In the genomic region with DNA sequence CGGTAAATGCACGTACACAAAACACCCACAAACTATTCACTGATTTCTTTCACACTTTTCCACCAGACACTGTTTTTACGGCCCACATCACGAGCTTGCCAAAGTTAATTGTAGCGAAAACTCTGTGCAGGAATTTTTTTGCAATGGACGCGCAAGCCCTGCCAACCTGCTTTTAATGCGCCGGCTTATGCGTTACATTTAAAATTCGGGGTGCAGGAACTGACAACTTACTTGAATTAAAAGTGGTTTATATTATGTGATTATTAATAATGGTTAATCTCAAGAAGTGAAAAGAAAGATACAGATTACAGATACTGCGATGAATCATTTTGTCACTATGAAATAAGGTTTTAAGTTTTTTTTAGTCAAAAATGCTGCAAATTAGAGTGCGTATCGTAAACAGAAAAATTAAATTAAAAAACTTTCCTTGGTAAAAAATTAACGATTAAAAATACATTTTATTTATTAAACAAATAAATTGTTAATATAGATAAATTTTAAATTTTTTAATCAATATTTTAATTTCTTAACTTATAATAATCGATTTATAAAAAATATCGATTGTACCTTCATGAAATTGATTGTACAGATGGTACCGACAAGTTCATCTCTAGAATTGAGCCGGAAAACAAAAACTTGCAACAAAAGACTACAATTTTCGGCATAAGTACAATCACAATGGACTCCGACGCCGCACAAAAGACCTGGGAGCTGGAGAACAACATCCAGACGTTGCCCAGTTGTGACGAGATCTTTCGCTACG, we compare ENCODE assay signal across 1 fruit fly cellular context.
TF ChIP-seq lines count a peak whose summit lies in the region.

CG42232 (minus strand) TSS at position 163 of the 763 bp plus-strand sequence.
CSN5 (plus strand) TSS at position 599 of the 763 bp plus-strand sequence.

TF ChIP-seq in whole organism, embryonic, 481 proteins besides CTCF, POLR2A, EP300 and RAD21 (continued from another document and continues in another):
- TF ChIP-seq Sry-δ (GFP tag; optimal IDR thresholded peaks at IDR 0.05; lab: Kevin White, UChicago) (peak; percentile 66), trem (tag; optimal IDR thresholded peaks at IDR 0.05; lab: Kevin White, UChicago) (peak; percentile 99), CG17328 (GFP tag; IDR thresholded peaks at IDR 0.05; lab: Robert Waterston, UW) (peak; percentile 44; the same call in 1 of the 2 replicates), cg (GFP tag; optimal IDR thresholded peaks at IDR 0.05; lab: Kevin White, UChicago) (no peak), zfh2 (GFP tag; optimal IDR thresholded peaks at IDR 0.05; lab: Kevin White, UChicago) (peak; percentile 44), lmd (GFP tag; IDR thresholded peaks at IDR 0.05; lab: Robert Waterston, UW) (peak; percentile 25; the same call in 1 of the 2 replicates), ci (GFP tag; IDR thresholded peaks at IDR 0.05; lab: Robert Waterston, UW) (peak; percentile 50; the same call in 2 of the 3 replicates), nerfin-2 (GFP tag; IDR thresholded peaks at IDR 0.05; lab: Robert Waterston, UW; ENCODE audit: partially characterized antibody) (no peak), Atf6 (GFP tag; IDR thresholded peaks at IDR 0.05; lab: Robert Waterston, UW) (peak; percentile 38; the same call in 1 of the 2 replicates), CG4360 (GFP tag; IDR thresholded peaks at IDR 0.05; lab: Robert Waterston, UW) (no peak), CG9797 (GFP tag; optimal IDR thresholded peaks at IDR 0.05; lab: Kevin White, UChicago) (peak; percentile 14), ash1 (GFP tag; optimal IDR thresholded peaks at IDR 0.05; lab: Kevin White, UChicago) (no peak), CG10366 (GFP tag; IDR thresholded peaks at IDR 0.05; lab: Robert Waterston, UW) (no peak; the same call in 1 of the 2 replicates), CG11723 (GFP tag; optimal IDR thresholded peaks at IDR 0.05; lab: Kevin White, UChicago) (no peak), grau (tag; optimal IDR thresholded peaks at IDR 0.05; lab: Kevin White, UChicago) (no peak), Xbp1 (GFP tag; optimal IDR thresholded peaks at IDR 0.05; lab: Kevin White, UChicago) (peak; percentile 78), sisA (GFP tag; IDR thresholded peaks at IDR 0.05; lab: Robert Waterston, UW) (peak; percentile 51; the same call in 1 of the 2 replicates), zf30C (GFP tag; optimal IDR thresholded peaks at IDR 0.05; lab: Kevin White, UChicago) (no peak), CG5180 (GFP tag; optimal IDR thresholded peaks at IDR 0.05; lab: Kevin White, UChicago) (no peak), kay (GFP tag; optimal IDR thresholded peaks at IDR 0.05; lab: Kevin White, UChicago) (peak; percentile 10), ham (GFP tag; IDR thresholded peaks at IDR 0.05; lab: Robert Waterston, UW) (no peak), CG8290 (GFP tag; optimal IDR thresholded peaks at IDR 0.05; lab: Kevin White, UChicago) (no peak), CG8290 (tag; optimal IDR thresholded peaks at IDR 0.05; lab: Kevin White, UChicago) (no peak), CG12299 (tag; optimal IDR thresholded peaks at IDR 0.05; lab: Kevin White, UChicago) (peak; percentile 9), CG12071 (GFP tag; optimal IDR thresholded peaks at IDR 0.05; lab: Kevin White, UChicago) (no peak), jumu (GFP tag; optimal IDR thresholded peaks at IDR 0.05; lab: Kevin White, UChicago) (peak; percentile 54), CG15601 (tag; optimal IDR thresholded peaks at IDR 0.05; lab: Kevin White, UChicago) (no peak), CG13624 (GFP tag; optimal IDR thresholded peaks at IDR 0.05; lab: Kevin White, UChicago) (no peak), CG1024 (GFP tag; IDR thresholded peaks at IDR 0.05; lab: Robert Waterston, UW) (peak; percentile 32; the same call in 1 of the 2 replicates), ase (GFP tag; IDR thresholded peaks at IDR 0.05; lab: Robert Waterston, UW) (no peak), Hr3 (GFP tag; optimal IDR thresholded peaks at IDR 0.05; lab: Kevin White, UChicago) (peak; percentile 72), ato (GFP tag; IDR thresholded peaks at IDR 0.05; lab: Robert Waterston, UW; ENCODE audit: partially characterized antibody) (no peak), cato (GFP tag; optimal IDR thresholded peaks at IDR 0.05; lab: Kevin White, UChicago; ENCODE audit: borderline replicate concordance) (peak; percentile 4), CG11456 (GFP tag; IDR thresholded peaks at IDR 0.05; lab: Robert Waterston, UW) (peak; percentile 69; the same call in 2 of the 3 replicates), tna (GFP tag; IDR thresholded peaks at IDR 0.05; lab: Robert Waterston, UW; ENCODE audit: partially characterized antibody) (no peak), CG17186 (GFP tag; optimal IDR thresholded peaks at IDR 0.05; lab: Kevin White, UChicago) (peak; percentile 58), CG3407 (GFP tag; optimal IDR thresholded peaks at IDR 0.05; lab: Kevin White, UChicago) (no peak), CG18599 (GFP tag; optimal IDR thresholded peaks at IDR 0.05; lab: Kevin White, UChicago) (peak; percentile 64), Myb (GFP tag; optimal IDR thresholded peaks at IDR 0.05; lab: Kevin White, UChicago) (peak; percentile 96), CG12104 (GFP tag; optimal IDR thresholded peaks at IDR 0.05; lab: Kevin White, UChicago) (peak; percentile 63), seq (GFP tag; IDR thresholded peaks at IDR 0.05; lab: Robert Waterston, UW) (no peak), bowl (GFP tag; IDR thresholded peaks at IDR 0.05; lab: Robert Waterston, UW) (no peak), CG6654 (GFP tag; optimal IDR thresholded peaks at IDR 0.05; lab: Kevin White, UChicago) (no peak), Ets65A (GFP tag; lab: Kevin White, UChicago) (peak; percentile 91), crp (GFP tag; optimal IDR thresholded peaks at IDR 0.05; lab: Kevin White, UChicago) (peak in 1 of 2 experiments; percentile 20), CG1602 (GFP tag; optimal IDR thresholded peaks at IDR 0.05; lab: Kevin White, UChicago) (peak; percentile 67), CG1647 (GFP tag; optimal IDR thresholded peaks at IDR 0.05; lab: Kevin White, UChicago) (peak; percentile 46), CG1832 (GFP tag; optimal IDR thresholded peaks at IDR 0.05; lab: Kevin White, UChicago) (no peak), CG2678 (tag; optimal IDR thresholded peaks at IDR 0.05; lab: Kevin White, UChicago) (no peak), CG11085 (GFP tag; IDR thresholded peaks at IDR 0.05; lab: Robert Waterston, UW) (peak; percentile 36; the same call in 1 of the 2 replicates), CG16779 (GFP tag; IDR thresholded peaks at IDR 0.05; lab: Robert Waterston, UW) (no peak), Dp (GFP tag; optimal IDR thresholded peaks at IDR 0.05; lab: Kevin White, UChicago) (peak; percentile 46), fd96Cb (tag; optimal IDR thresholded peaks at IDR 0.05; lab: Kevin White, UChicago) (peak; percentile 49), CG2712 (tag; optimal IDR thresholded peaks at IDR 0.05; lab: Kevin White, UChicago) (peak; percentile 2), HmgZ (tag; optimal IDR thresholded peaks at IDR 0.05; lab: Kevin White, UChicago) (peak; percentile 25), grn (GFP tag; optimal IDR thresholded peaks at IDR 0.05; lab: Kevin White, UChicago) (no peak), Taf1 (GFP tag; IDR thresholded peaks at IDR 0.05; lab: Robert Waterston, UW) (no peak), CG10147 (GFP tag; optimal IDR thresholded peaks at IDR 0.05; lab: Kevin White, UChicago) (no peak), tin (GFP tag; optimal IDR thresholded peaks at IDR 0.05; lab: Kevin White, UChicago) (peak; percentile 48), D19A (tag; optimal IDR thresholded peaks at IDR 0.05; lab: Kevin White, UChicago) (no peak), luna (GFP tag; optimal IDR thresholded peaks at IDR 0.05; lab: Kevin White, UChicago) (no peak), Trl (optimal IDR thresholded peaks at IDR 0.05; lab: Kevin White, UChicago) (no peak), Trl (GFP tag; optimal IDR thresholded peaks at IDR 0.05; lab: Kevin White, UChicago) (peak; percentile 40), odd (GFP tag; optimal IDR thresholded peaks at IDR 0.05; lab: Kevin White, UChicago) (no peak), Asciz (GFP tag; optimal IDR thresholded peaks at IDR 0.05; lab: Kevin White, UChicago) (peak; percentile 39), HLH4C (GFP tag; IDR thresholded peaks at IDR 0.05; lab: Robert Waterston, UW; ENCODE audit: partially characterized antibody) (0 out of 3 replicates have a peak, but pooled peaks have one; percentile 43), CG9215 (GFP tag; IDR thresholded peaks at IDR 0.05; lab: Robert Waterston, UW) (no peak), CG10654 (GFP tag; optimal IDR thresholded peaks at IDR 0.05; lab: Kevin White, UChicago) (peak; percentile 67), sob (GFP tag; IDR thresholded peaks at IDR 0.05; lab: Robert Waterston, UW) (0 out of 2 replicates have a peak, but pooled peaks have one; percentile 18), bbx (GFP tag; IDR thresholded peaks at IDR 0.05; lab: Robert Waterston, UW; ENCODE audit: partially characterized antibody) (peak; percentile 27; the same call in 1 of the 2 replicates), CG6813 (GFP tag; optimal IDR thresholded peaks at IDR 0.05; lab: Kevin White, UChicago) (no peak), eve (GFP tag; optimal IDR thresholded peaks at IDR 0.05; lab: Kevin White, UChicago) (no peak), CG8944 (GFP tag; optimal IDR thresholded peaks at IDR 0.05; lab: Kevin White, UChicago) (peak; percentile 29), dpn (GFP tag; optimal IDR thresholded peaks at IDR 0.05; lab: Kevin White, UChicago) (peak in 1 of 2 experiments; percentile 69), CG1529 (GFP tag; optimal IDR thresholded peaks at IDR 0.05; lab: Kevin White, UChicago) (no peak), tll (GFP tag; optimal IDR thresholded peaks at IDR 0.05; lab: Kevin White, UChicago) (peak in 1 of 2 experiments; percentile 28), PHDP (tag; optimal IDR thresholded peaks at IDR 0.05; lab: Kevin White, UChicago) (no peak), CrebB (tag; optimal IDR thresholded peaks at IDR 0.05; lab: Kevin White, UChicago) (no peak), CG11696 (GFP tag; IDR thresholded peaks at IDR 0.05; lab: Robert Waterston, UW) (no peak), Adf1 (GFP tag; IDR thresholded peaks at IDR 0.05; lab: Robert Waterston, UW) (no peak), Camta (GFP tag; optimal IDR thresholded peaks at IDR 0.05; lab: Kevin White, UChicago) (peak; percentile 22), CG12744 (GFP tag; optimal IDR thresholded peaks at IDR 0.05; lab: Kevin White, UChicago) (no peak), bab2 (GFP tag; optimal IDR thresholded peaks at IDR 0.05; lab: Kevin White, UChicago) (peak; percentile 69), hbn (GFP tag; IDR thresholded peaks at IDR 0.05; lab: Robert Waterston, UW; ENCODE audit: partially characterized antibody) (peak; percentile 36; the same call in 1 of the 2 replicates), CG12659 (GFP tag; optimal IDR thresholded peaks at IDR 0.05; lab: Kevin White, UChicago) (peak; percentile 73), Hsf (GFP tag; optimal IDR thresholded peaks at IDR 0.05; lab: Kevin White, UChicago) (peak; percentile 66), unpg (GFP tag; optimal IDR thresholded peaks at IDR 0.05; lab: Kevin White, UChicago) (no peak), CG4854 (GFP tag; optimal IDR thresholded peaks at IDR 0.05; lab: Kevin White, UChicago) (no peak), CG2116 (GFP tag; optimal IDR thresholded peaks at IDR 0.05; lab: Kevin White, UChicago) (peak; percentile 67), ap (GFP tag; IDR thresholded peaks at IDR 0.05; lab: Robert Waterston, UW) (peak; percentile 38; the same call in 1 of the 2 replicates), Drgx (GFP tag; IDR thresholded peaks at IDR 0.05; lab: Robert Waterston, UW) (no peak), CG9932 (GFP tag; IDR thresholded peaks at IDR 0.05; lab: Robert Waterston, UW) (peak; percentile 68), org-1 (GFP tag; optimal IDR thresholded peaks at IDR 0.05; lab: Kevin White, UChicago) (no peak), CG6175 (GFP tag; IDR thresholded peaks at IDR 0.05; lab: Robert Waterston, UW) (no peak), YL-1 (GFP tag; optimal IDR thresholded peaks at IDR 0.05; lab: Kevin White, UChicago) (peak; percentile 23), sqz (GFP tag; optimal IDR thresholded peaks at IDR 0.05; lab: Kevin White, UChicago) (no peak), CG6765 (GFP tag; optimal IDR thresholded peaks at IDR 0.05; lab: Kevin White, UChicago) (no peak), CG43689 (GFP tag; IDR thresholded peaks at IDR 0.05; lab: Robert Waterston, UW) (no peak), zen2 (GFP tag; IDR thresholded peaks at IDR 0.05; lab: Robert Waterston, UW; ENCODE audit: partially characterized antibody) (no peak), CG16863 (GFP tag; optimal IDR thresholded peaks at IDR 0.05; lab: Kevin White, UChicago) (peak; percentile 39), corto (GFP tag; optimal IDR thresholded peaks at IDR 0.05; lab: Kevin White, UChicago) (no peak), Stat92E (GFP tag; optimal IDR thresholded peaks at IDR 0.05; lab: Kevin White, UChicago) (no peak), CG31441 (GFP tag; IDR thresholded peaks at IDR 0.05; lab: Robert Waterston, UW) (no peak), gfzf (GFP tag; optimal IDR thresholded peaks at IDR 0.05; lab: Kevin White, UChicago) (peak; percentile 17), pfk (GFP tag; optimal IDR thresholded peaks at IDR 0.05; lab: Kevin White, UChicago) (no peak), D19B (GFP tag; optimal IDR thresholded peaks at IDR 0.05; lab: Kevin White, UChicago) (no peak), BEAF-32 (GFP tag; optimal IDR thresholded peaks at IDR 0.05; lab: Kevin White, UChicago) (peak; percentile 57), Sry-β (GFP tag; optimal IDR thresholded peaks at IDR 0.05; lab: Kevin White, UChicago) (no peak), Usf (GFP tag; optimal IDR thresholded peaks at IDR 0.05; lab: Kevin White, UChicago) (peak; percentile 13), CG18619 (GFP tag; optimal IDR thresholded peaks at IDR 0.05; lab: Kevin White, UChicago) (peak; percentile 9), CG30020 (tag; optimal IDR thresholded peaks at IDR 0.05; lab: Kevin White, UChicago) (peak; percentile 37), CG12219 (GFP tag; optimal IDR thresholded peaks at IDR 0.05; lab: Kevin White, UChicago) (no peak), CG15479 (GFP tag; optimal IDR thresholded peaks at IDR 0.05; lab: Kevin White, UChicago) (peak; percentile 30), jigr1 (GFP tag; IDR thresholded peaks at IDR 0.05; lab: Robert Waterston, UW) (no peak), CG2202 (tag; optimal IDR thresholded peaks at IDR 0.05; lab: Kevin White, UChicago) (no peak), CG6791 (GFP tag; IDR thresholded peaks at IDR 0.05; lab: Robert Waterston, UW; ENCODE audit: partially characterized antibody) (peak; percentile 52; the same call in 1 of the 3 replicates), CG12391 (tag; optimal IDR thresholded peaks at IDR 0.05; lab: Kevin White, UChicago) (peak; percentile 82), CG12942 (GFP tag; optimal IDR thresholded peaks at IDR 0.05; lab: Kevin White, UChicago) (peak; percentile 21), Poxn (GFP tag; IDR thresholded peaks at IDR 0.05; lab: Robert Waterston, UW) (no peak), CG4282 (GFP tag; optimal IDR thresholded peaks at IDR 0.05; lab: Kevin White, UChicago) (no peak)
